Worm (Caenorhabditis elegans) whole organism, L4 larva: Measurements from ENCODE around the gene lpr-4.

ENCODE experiments used
- D1046.2 ChIP-seq: fragments of 200-800 bp; sonication (Bioruptor generic); IDR thresholded peaks from 2 replicates; pipeline ENCODE4 v1.3.6; 2022; ENCODE audit warnings: missing genetic modification characterization, missing compliant biosample characterization
- F44E2.7 ChIP-seq: fragments of 200-800 bp; sonication (Bioruptor generic); IDR thresholded peaks from 2 replicates; pipeline ENCODE4 v2.1.2; 2022; ENCODE audit warnings: missing genetic modification characterization, missing compliant biosample characterization
- Y75B8A.6 ChIP-seq: fragments of 200-800 bp; sonication (Bioruptor generic); IDR thresholded peaks from 2 replicates; pipeline ENCODE4 v1.3.6; 2022; ENCODE audit warnings: missing genetic modification reagents, missing genetic modification characterization, missing compliant biosample characterization
- aha-1 ChIP-seq: fragments of 150-350 bp; peaks from one replicate; lab custom pipeline; 2014; ENCODE audit warnings: missing biosample characterization, missing genetic modification characterization
- ceh-20 ChIP-seq: fragments of 200-800 bp; sonication (Bioruptor generic); IDR thresholded peaks from 2 replicates; pipeline ENCODE4 v1.3.6; 2022; ENCODE audit warnings: missing genetic modification reagents, missing genetic modification characterization, missing compliant biosample characterization
- ceh-62 ChIP-seq: sonication (generic microtip); optimal IDR thresholded peaks from 2 replicates; lab custom pipeline; 2017; ENCODE audit warnings: missing biosample characterization, missing genetic modification characterization
- ceh-82 ChIP-seq: sonication (generic microtip); optimal IDR thresholded peaks from 2 replicates; lab custom pipeline; 2017; ENCODE audit warnings: missing biosample characterization, missing genetic modification characterization
- ces-1 ChIP-seq: fragments of 150-350 bp; sonication (generic microtip); optimal IDR thresholded peaks from 4 replicates; lab custom pipeline; 2014; ENCODE audit warnings: missing biosample characterization, missing genetic modification reagents, missing genetic modification characterization
- ctbp-1 ChIP-seq: fragments of 200-800 bp; sonication (Bioruptor generic); IDR thresholded peaks from 2 replicates; pipeline ENCODE4 v1.3.6; 2022; ENCODE audit warnings: missing genetic modification reagents, missing genetic modification characterization, missing compliant biosample characterization
- daf-8 ChIP-seq: fragments of 200-800 bp; sonication (Bioruptor generic); IDR thresholded peaks from 2 replicates; pipeline ENCODE4 v1.3.6; 2022; ENCODE audit warnings: missing genetic modification characterization, missing compliant biosample characterization
- fos-1 ChIP-seq: fragments of 150-350 bp; optimal IDR thresholded peaks from 2 replicates; lab custom pipeline; 2014; ENCODE audit warnings: missing biosample characterization, missing genetic modification characterization
- hif-1 ChIP-seq, 2 experiments: sonication (generic microtip); optimal IDR thresholded peaks; 2 replicates each; lab custom pipeline; 2016 to 2017; ENCODE audit warnings: missing compliant biosample characterization in 2 of 2, missing genetic modification characterization in 2 of 2, missing genetic modification reagents in 2 of 2, missing genotype in 2 of 2, mild to moderate bottlenecking in 1 of 2
- hmg-1.1 ChIP-seq: fragments of 200-800 bp; sonication (Bioruptor generic); IDR thresholded peaks from 2 replicates; pipeline ENCODE4 v1.3.6; 2022; ENCODE audit warnings: missing genetic modification reagents, missing genetic modification characterization, missing compliant biosample characterization
- jun-1 ChIP-seq: fragments of 150-350 bp; optimal IDR thresholded peaks from 2 replicates; lab custom pipeline; 2014; ENCODE audit warnings: missing biosample characterization, missing genetic modification reagents, missing genetic modification characterization
- lim-7 ChIP-seq: fragments of 200-800 bp; sonication (Bioruptor generic); IDR thresholded peaks from 2 replicates; pipeline ENCODE4 v1.3.6; 2022; ENCODE audit warnings: missing genetic modification characterization, missing compliant biosample characterization
- lin-15B ChIP-seq: fragments of 150-350 bp; sonication (generic microtip); optimal IDR thresholded peaks from 3 replicates; lab custom pipeline; 2014; ENCODE audit warnings: missing biosample characterization, missing genetic modification characterization
- madf-5 ChIP-seq, 2 experiments: fragments of 200-800 bp; sonication (Bioruptor generic); IDR thresholded peaks; 2 replicates each; pipeline ENCODE4 v1.3.6; 2022; ENCODE audit warnings: missing compliant biosample characterization in 2 of 2, missing genetic modification characterization in 2 of 2
- madf-9 ChIP-seq: fragments of 200-800 bp; sonication (Bioruptor generic); conservative IDR thresholded peaks from 2 replicates; pipeline ENCODE4 v1.3.6; 2022; ENCODE audit warnings: missing genetic modification reagents, missing genetic modification characterization, missing compliant biosample characterization
- mdl-1 ChIP-seq, 2 experiments: fragments of 150-350 bp in 1 of 2; sonication (generic microtip) in 1 of 2; optimal IDR thresholded peaks; 2 replicates each; lab custom pipeline; 2014 to 2017; ENCODE audit warnings: missing biosample characterization in 2 of 2, missing genetic modification characterization in 2 of 2
- mes-2 ChIP-seq: sonication (generic microtip); optimal IDR thresholded peaks from 2 replicates; lab custom pipeline; 2016; ENCODE audit warnings: missing genotype, mild to moderate bottlenecking, missing genetic modification characterization, missing compliant biosample characterization; ENCODE audit not compliant: poor library complexity, severe bottlenecking
- mxl-3 ChIP-seq: fragments of 200-800 bp; sonication (Bioruptor generic); optimal IDR thresholded peaks from 2 replicates; lab custom pipeline; 2018; ENCODE audit warnings: mild to moderate bottlenecking, missing genetic modification characterization, missing compliant biosample characterization
- nhr-102 ChIP-seq: sonication (generic microtip); optimal IDR thresholded peaks from 2 replicates; lab custom pipeline; 2016; ENCODE audit warnings: mild to moderate bottlenecking, missing genetic modification characterization, moderate library complexity, missing compliant biosample characterization
- nhr-28 ChIP-seq: fragments of 150-350 bp; optimal IDR thresholded peaks from 2 replicates; lab custom pipeline; 2014; ENCODE audit warnings: missing biosample characterization, missing genetic modification characterization
- nhr-42 ChIP-seq: fragments of 200-800 bp; sonication (Bioruptor generic); IDR thresholded peaks from 2 replicates; pipeline ENCODE4 v1.3.6; 2022; ENCODE audit warnings: missing genetic modification characterization, missing compliant biosample characterization
- nhr-77 ChIP-seq: fragments of 150-350 bp; optimal IDR thresholded peaks from 2 replicates; lab custom pipeline; 2014; ENCODE audit warnings: missing biosample characterization, missing genetic modification characterization
- sdz-12 ChIP-seq: fragments of 200-800 bp; sonication (Bioruptor generic); optimal IDR thresholded peaks from 2 replicates; lab custom pipeline; 2018; ENCODE audit warnings: mild to moderate bottlenecking, missing genetic modification characterization, missing compliant biosample characterization
- set-16 ChIP-seq: fragments of 200-800 bp; sonication (Bioruptor generic); IDR thresholded peaks from 2 replicates; pipeline ENCODE4 v1.3.6; 2022; ENCODE audit warnings: missing genetic modification reagents, missing genetic modification characterization, missing compliant biosample characterization
- skn-1 ChIP-seq: fragments of 150-350 bp; optimal IDR thresholded peaks from 2 replicates; lab custom pipeline; 2014; ENCODE audit warnings: missing biosample characterization, missing genetic modification characterization
- spr-3 ChIP-seq: fragments of 200-800 bp; sonication (Bioruptor generic); optimal IDR thresholded peaks from 2 replicates; lab custom pipeline; 2018; ENCODE audit warnings: mild to moderate bottlenecking, missing genetic modification characterization, missing compliant biosample characterization
- unc-39 ChIP-seq: sonication (generic microtip); optimal IDR thresholded peaks from 2 replicates; lab custom pipeline; 2017; ENCODE audit warnings: missing biosample characterization, missing genetic modification characterization
- unc-62 ChIP-seq, 3 experiments: fragments of 150-350 bp in 1 of 3; sonication (generic microtip); optimal IDR thresholded peaks in 2 of 3; peaks in 1 of 3; 1 replicate in 1 of 3; 2 replicates in 2 of 3; lab custom pipeline; 2014 to 2017; ENCODE audit warnings: missing biosample characterization in 3 of 3, missing genetic modification characterization in 3 of 3, missing genetic modification reagents in 3 of 3, missing genotype in 1 of 3
- zip-11 ChIP-seq: fragments of 200-800 bp; sonication (Bioruptor generic); IDR thresholded peaks from 2 replicates; pipeline ENCODE4 v1.3.6; 2022; ENCODE audit warnings: missing genetic modification characterization, missing compliant biosample characterization
- ztf-11 ChIP-seq: fragments of 150-350 bp; optimal IDR thresholded peaks from 2 replicates; lab custom pipeline; 2014; ENCODE audit warnings: missing biosample characterization, missing genetic modification characterization

lpr-4 gene

DNA sequence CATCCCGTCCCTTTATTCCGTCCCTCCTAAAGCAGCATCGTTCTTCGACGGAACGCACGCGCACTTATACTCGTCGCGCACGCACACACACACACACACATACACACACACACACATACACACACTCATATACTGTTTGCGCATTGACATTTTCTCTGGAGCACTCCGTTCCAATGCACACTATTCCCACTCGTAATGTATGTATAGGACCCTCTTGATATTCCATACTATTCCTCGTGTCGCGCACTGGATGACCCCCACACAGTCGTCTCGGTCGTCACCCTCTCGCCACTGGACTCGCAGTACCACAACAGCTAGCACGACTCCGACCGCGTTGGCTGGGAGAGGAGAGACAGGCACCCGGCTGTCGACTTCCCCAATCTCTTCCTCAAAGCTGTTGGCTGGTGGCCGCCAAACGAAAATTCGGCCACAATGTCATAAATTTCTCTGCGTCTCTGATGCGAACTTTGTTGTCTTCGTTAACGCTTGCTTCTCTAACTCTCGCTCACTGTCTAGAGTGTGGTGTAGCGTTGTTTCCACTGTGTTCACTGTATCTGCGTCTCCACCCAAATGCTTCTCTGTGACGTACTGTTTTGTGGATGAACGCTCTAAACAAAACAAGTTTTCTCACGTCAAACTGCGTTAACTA, 33.8 kb upstream of the lpr-4 start (continued):
- TF ChIP-seq sdz-12 (GFP tag; lab: Kevin White, UChicago) = no peak
- TF ChIP-seq Y75B8A.6 = no peak
- no peak for TF ChIP-seq skn-1
- TF ChIP-seq mes-2 (tag; lab: Kevin White, UChicago) = peak; percentile 85
- peak; percentile 74; the same call in 1 of the 2 replicates for TF ChIP-seq ceh-20

DNA sequence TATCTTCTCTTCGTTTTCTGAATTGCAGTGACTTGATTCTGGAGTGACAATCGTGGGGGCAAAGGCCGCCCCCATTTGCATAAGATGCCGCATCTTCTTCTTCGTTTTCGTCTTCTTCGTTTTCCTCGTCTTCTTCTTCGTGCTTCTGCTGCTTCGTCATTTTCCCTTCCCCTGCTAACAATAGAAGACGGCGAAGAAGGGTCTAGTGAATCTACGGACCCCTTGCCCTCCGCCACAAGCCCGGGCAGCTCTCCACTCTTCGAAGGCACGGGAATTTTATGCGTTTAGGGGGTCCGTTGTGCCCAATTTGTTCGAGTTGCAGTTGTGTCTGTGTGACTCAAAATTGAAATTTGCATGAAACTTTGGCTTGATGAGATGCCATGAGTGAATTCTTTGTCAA, 33.1 kb upstream of the lpr-4 start:
- TF ChIP-seq unc-62 (GFP tag; optimal IDR thresholded peaks at IDR 0.05 in 1 of 2; lab: Kevin White, UChicago) (peak in 1 of 2 experiments; percentile 22), unc-62 (tag; optimal IDR thresholded peaks at IDR 0.05; lab: Kevin White, UChicago) (no peak), ztf-11 (no peak), mdl-1 (tag; optimal IDR thresholded peaks at IDR 0.05; lab: Kevin White, UChicago) (no peak), set-16 (peak; percentile 49), ctbp-1 (0 out of 2 replicates have a peak, but pooled peaks have one; percentile 42)

- TF ChIP-seq nhr-28 (tag; lab: Kevin White, UChicago) = no peak
- TF ChIP-seq zip-11 (GFP tag; lab: Robert Waterston, UW) = no peak
- no peak for TF ChIP-seq ceh-82 (tag; lab: Kevin White, UChicago)
- TF ChIP-seq ceh-62 = no peak
- TF ChIP-seq ztf-11 = no peak
- TF ChIP-seq hmg-1.1 (GFP tag; lab: Robert Waterston, UW) = no peak
- no peak for TF ChIP-seq jun-1 (tag; lab: Kevin White, UChicago)
- no peak for TF ChIP-seq nhr-77
- TF ChIP-seq nhr-42 (GFP tag; lab: Robert Waterston, UW) = no peak
- TF ChIP-seq nhr-102 (tag; lab: Kevin White, UChicago) = no peak
- TF ChIP-seq lin-15B (tag; lab: Kevin White, UChicago) = no peak
- no peak for TF ChIP-seq F44E2.7 (GFP tag; lab: Robert Waterston, UW)
These were observed 32.5 kb upstream of the lpr-4 start for ce11 chrX:11032412-11032811.

ce11 chrX:11033128-11033951, 31.6 kb upstream of the lpr-4 start:
- no peak for TF ChIP-seq mxl-3 (GFP tag; lab: Kevin White, UChicago)
- peak; percentile 93 for TF ChIP-seq aha-1 (tag; lab: Kevin White, UChicago)
- no peak for TF ChIP-seq hif-1 (tag; optimal IDR thresholded peaks at IDR 0.05; lab: Kevin White, UChicago)
- TF ChIP-seq nhr-42 (GFP tag; lab: Robert Waterston, UW) = no peak
- peak in 1 of 2 experiments; percentile 38 for TF ChIP-seq unc-62 (GFP tag; optimal IDR thresholded peaks at IDR 0.05 in 1 of 2; lab: Kevin White, UChicago)
- TF ChIP-seq unc-62 (tag; optimal IDR thresholded peaks at IDR 0.05; lab: Kevin White, UChicago) = no peak
- TF ChIP-seq madf-5 (GFP tag; IDR thresholded peaks at IDR 0.05; lab: Robert Waterston, UW) = no peak
- no peak for TF ChIP-seq mdl-1 (tag; optimal IDR thresholded peaks at IDR 0.05; lab: Kevin White, UChicago)
- TF ChIP-seq ces-1 = no peak
- TF ChIP-seq, all 104 proteins: peak for 2

DNA sequence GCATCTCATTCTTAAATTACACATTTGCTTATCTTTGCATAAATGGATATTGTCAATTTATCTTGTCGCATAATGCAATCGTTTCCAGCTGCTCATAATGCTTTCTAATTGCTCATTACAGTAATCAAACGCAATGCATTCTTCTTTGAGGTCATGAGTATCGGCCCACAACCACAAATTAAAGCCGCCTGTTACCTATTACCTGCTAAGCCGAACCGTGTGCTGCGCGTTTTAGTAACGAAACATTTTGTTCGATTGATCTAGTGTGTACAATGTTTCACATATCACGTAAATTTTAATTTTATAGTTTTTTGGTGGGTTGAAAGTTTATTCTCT, 31.0 kb upstream of the lpr-4 start:
- TF ChIP-seq sdz-12 (GFP tag; lab: Kevin White, UChicago) (no peak), unc-39 (tag; lab: Kevin White, UChicago) (no peak), fos-1 (no peak), D1046.2 (no peak), spr-3 (no peak), F44E2.7 (GFP tag; lab: Robert Waterston, UW) (no peak), lim-7 (GFP tag; lab: Robert Waterston, UW) (no peak), madf-9 (GFP tag; lab: Robert Waterston, UW) (no peak), aha-1 (tag; lab: Kevin White, UChicago) (peak; percentile 64), daf-8 (GFP tag; lab: Robert Waterston, UW) (no peak), unc-62 (GFP tag; optimal IDR thresholded peaks at IDR 0.05 in 1 of 2; lab: Kevin White, UChicago) (peak in 1 of 2 experiments; percentile 51), unc-62 (tag; optimal IDR thresholded peaks at IDR 0.05; lab: Kevin White, UChicago) (no peak)
